Fruit fly (Drosophila melanogaster) whole organism, prepupa: ENCODE measurements around the gene CG15020.

Experiments used
- Blimp-1 ChIP-seq: fragments of 200-800 bp; sonication (Bioruptor generic); optimal IDR thresholded peaks from 3 replicates; lab custom pipeline; 2017; ENCODE audit warnings: missing biosample characterization, missing genetic modification characterization, mild to moderate bottlenecking, moderate library complexity, missing genetic modification reagents
- Gug ChIP-seq: fragments of 200-800 bp; sonication (Bioruptor generic); IDR thresholded peaks from 2 replicates; pipeline ENCODE4 v1.3.6; 2022; ENCODE audit warnings: missing biosample characterization, missing genetic modification characterization
- net ChIP-seq: fragments of 200-800 bp; sonication (Bioruptor generic); optimal IDR thresholded peaks from 3 replicates; lab custom pipeline; 2016; ENCODE audit warnings: missing biosample characterization, missing genetic modification characterization
- svp ChIP-seq: fragments of 200-800 bp; sonication (Bioruptor generic); peaks from one replicate; lab custom pipeline; 2016; ENCODE audit warnings: missing biosample characterization, missing genetic modification characterization

DNA sequence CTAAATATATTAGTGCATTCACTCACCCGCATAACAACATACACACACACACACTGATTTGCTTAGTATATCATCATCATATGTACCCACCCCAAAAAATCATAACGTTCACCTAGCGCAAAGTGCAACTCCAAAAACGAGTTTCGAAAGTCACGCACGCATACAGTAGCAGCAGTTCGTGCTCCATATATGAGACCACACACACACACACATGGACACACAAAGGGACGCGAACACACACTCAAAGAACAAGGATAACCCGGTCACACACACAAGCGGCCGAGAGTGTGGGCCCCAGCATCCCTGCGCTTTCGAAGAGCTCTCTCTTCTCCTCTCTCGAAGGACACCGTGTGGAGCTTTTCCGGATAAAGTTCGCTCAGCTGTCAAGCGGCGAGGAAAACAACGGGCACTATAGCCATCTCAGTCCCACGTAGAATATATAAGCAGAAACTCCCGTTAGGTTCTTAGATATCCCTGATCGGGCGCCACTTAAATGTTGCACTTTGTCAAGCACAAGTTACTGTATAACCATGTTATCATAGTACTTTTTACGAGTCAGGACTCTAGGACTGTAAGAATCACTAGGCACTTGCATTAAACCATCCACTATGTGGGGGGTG is 9.8 kb downstream of the CG15020 start:
- TF ChIP-seq Blimp-1 (no peak), svp (GFP tag; lab: Kevin White, UChicago) (peak; percentile 9), net (GFP tag; lab: Kevin White, UChicago) (no peak), Gug (GFP tag; lab: Robert Waterston, UW) (no peak)
